Worm (Caenorhabditis elegans): ENCODE results near the gene slc-17.5.

slc-17.5 gene

ce11 chrV:8300935-8301535 is 16.3 kb upstream of the slc-17.5 start, which contains the start of gene W02D7.6:
Gene W02D7.6 (minus strand): TSS chrV:8301507.
- TF ChIP-seq mep-1 (tag; optimal IDR thresholded peaks at IDR 0.05) (peak; percentile 9), ceh-83 (GFP tag; optimal IDR thresholded peaks at IDR 0.05) (no peak)

ce11 chrV:8299191-8299854 is 14.6 kb upstream of the slc-17.5 start, which contains the start of gene W02D7.5:
Gene W02D7.5 (minus strand): TSS chrV:8299241.
- TF ChIP-seq lsy-2 (tag; optimal IDR thresholded peaks at IDR 0.05) (no peak), tbx-8 (GFP tag; optimal IDR thresholded peaks at IDR 0.05) (no peak), ham-2 (GFP tag; optimal IDR thresholded peaks at IDR 0.05) (no peak), flh-1 (GFP tag; optimal IDR thresholded peaks at IDR 0.05) (no peak), blmp-1 (tag; optimal IDR thresholded peaks at IDR 0.05) (no peak), nhr-237 (tag; optimal IDR thresholded peaks at IDR 0.05) (no peak), cnd-1 (tag; optimal IDR thresholded peaks at IDR 0.05) (no peak), sem-2 (GFP tag; optimal IDR thresholded peaks at IDR 0.05) (no peak), ztf-11 (tag; optimal IDR thresholded peaks at IDR 0.05) (no peak), lin-13 (tag; optimal IDR thresholded peaks at IDR 0.05) (no peak), hlh-1 (tag; optimal IDR thresholded peaks at IDR 0.05) (no peak), unc-120 (tag; optimal IDR thresholded peaks at IDR 0.05; ENCODE audit: poor library complexity, severe bottlenecking) (no peak), elt-3 (tag; optimal IDR thresholded peaks at IDR 0.05) (no peak), mab-5 (tag; optimal IDR thresholded peaks at IDR 0.05) (no peak)

- no peak for TF ChIP-seq mep-1 (tag; optimal IDR thresholded peaks at IDR 0.05)
- TF ChIP-seq nhr-2 (tag; optimal IDR thresholded peaks at IDR 0.05), result no peak
- no peak for TF ChIP-seq unc-120 (tag; optimal IDR thresholded peaks at IDR 0.05; ENCODE audit: poor library complexity, severe bottlenecking)
- no peak for TF ChIP-seq nhr-12 (tag; optimal IDR thresholded peaks at IDR 0.05)
- TF ChIP-seq ces-1 (GFP tag; optimal IDR thresholded peaks at IDR 0.05), result no peak
- no peak for TF ChIP-seq ztf-11 (tag; optimal IDR thresholded peaks at IDR 0.05)
- no peak for TF ChIP-seq cnd-1 (tag; optimal IDR thresholded peaks at IDR 0.05)
- no peak for TF ChIP-seq ceh-83 (GFP tag; optimal IDR thresholded peaks at IDR 0.05)
Measured at ce11 chrV:8297504-8297903, 12.8 kb upstream of the slc-17.5 start, which contains the start of gene W02D7.4. Gene W02D7.4 (minus strand): TSS chrV:8297604.

- TF ChIP-seq nhr-237 (tag; optimal IDR thresholded peaks at IDR 0.05) (no peak), nhr-76 (tag; optimal IDR thresholded peaks at IDR 0.05) (no peak), sem-2 (GFP tag; optimal IDR thresholded peaks at IDR 0.05) (no peak)
Measured at ce11 chrV:8295866-8296265, 11.2 kb upstream of the slc-17.5 start, which contains the start of gene smex-1. Gene smex-1 (minus strand): TSS chrV:8295966.

- TF ChIP-seq mep-1 (tag; optimal IDR thresholded peaks at IDR 0.05) (no peak), ceh-39 (tag; optimal IDR thresholded peaks at IDR 0.05) (no peak), nhr-237 (tag; optimal IDR thresholded peaks at IDR 0.05) (no peak), hlh-1 (tag; optimal IDR thresholded peaks at IDR 0.05) (no peak), elt-3 (tag; optimal IDR thresholded peaks at IDR 0.05) (no peak), nhr-2 (tag; optimal IDR thresholded peaks at IDR 0.05) (no peak), pha-4 (tag; optimal IDR thresholded peaks at IDR 0.05) (no peak), ceh-83 (GFP tag; optimal IDR thresholded peaks at IDR 0.05) (no peak), mls-2 (tag; optimal IDR thresholded peaks at IDR 0.05) (no peak), ceh-43 (GFP tag; optimal IDR thresholded peaks at IDR 0.05) (no peak), elt-1 (tag; optimal IDR thresholded peaks at IDR 0.05; ENCODE audit: borderline replicate concordance, insufficient read depth) (no peak)
Measured at ce11 chrV:8291764-8292163, 7.1 kb upstream of the slc-17.5 start, which contains the start of gene srg-33. Gene srg-33 (plus strand): TSS chrV:8292064.

- TF ChIP-seq pha-4 (tag; optimal IDR thresholded peaks at IDR 0.05) (no peak), ham-2 (GFP tag; optimal IDR thresholded peaks at IDR 0.05) (no peak), blmp-1 (tag; optimal IDR thresholded peaks at IDR 0.05) (no peak), bed-3 (GFP tag; optimal IDR thresholded peaks at IDR 0.05) (no peak), mab-5 (tag; optimal IDR thresholded peaks at IDR 0.05) (no peak)
Measured at ce11 chrV:8288125-8288806, 3.6 kb upstream of the slc-17.5 start.

All from whole organism, mixed stage, embryonic.